Worm (Caenorhabditis elegans): ENCODE results near the gene T28F3.11.

T28F3.11 gene

ce11 chrIV:17278363-17278762, 13.1 kb downstream of the T28F3.11 start (continued):
- no peak for TF ChIP-seq dmd-4 (tag; optimal IDR thresholded peaks at IDR 0.05)
- TF ChIP-seq nhr-77 (tag; optimal IDR thresholded peaks at IDR 0.05), result peak; percentile 71
- peak; percentile 65 for TF ChIP-seq snpc-4 (tag; optimal IDR thresholded peaks at IDR 0.05)
- peak; percentile 98 for TF ChIP-seq Y55F3AM.14 (GFP tag; optimal IDR thresholded peaks at IDR 0.05)
- peak; percentile 62 for TF ChIP-seq R02D3.7 (tag; optimal IDR thresholded peaks at IDR 0.05)
- TF ChIP-seq nhr-11 (tag; optimal IDR thresholded peaks at IDR 0.05), result peak; percentile 72

ce11 chrIV:17277459-17278173, 13.9 kb downstream of the T28F3.11 start:
- TF ChIP-seq egl-27 (tag; optimal IDR thresholded peaks at IDR 0.05) (no peak), R02D3.7 (tag; optimal IDR thresholded peaks at IDR 0.05) (no peak), nhr-237 (tag; optimal IDR thresholded peaks at IDR 0.05) (no peak), unc-55 (GFP tag; optimal IDR thresholded peaks at IDR 0.05) (peak; percentile 11), ztf-1 (GFP tag; conservative IDR thresholded peaks at IDR 0.05) (no peak), lin-39 (tag; optimal IDR thresholded peaks at IDR 0.05) (no peak), ztf-11 (tag; optimal IDR thresholded peaks at IDR 0.05) (no peak), peb-1 (tag; optimal IDR thresholded peaks at IDR 0.05) (no peak), nhr-12 (tag; optimal IDR thresholded peaks at IDR 0.05) (no peak), Y55F3AM.14 (GFP tag; optimal IDR thresholded peaks at IDR 0.05) (no peak), nhr-129 (tag; optimal IDR thresholded peaks at IDR 0.05) (peak; percentile 32), ztf-4 (tag; optimal IDR thresholded peaks at IDR 0.05) (no peak), sma-3 (GFP tag; optimal IDR thresholded peaks at IDR 0.05) (no peak), nhr-21 (tag; optimal IDR thresholded peaks at IDR 0.05) (no peak), skn-1 (tag; optimal IDR thresholded peaks at IDR 0.05) (no peak)

- TF ChIP-seq nhr-6 (tag; optimal IDR thresholded peaks at IDR 0.05) (no peak), nhr-25 (tag; optimal IDR thresholded peaks at IDR 0.05) (no peak), C34F6.9 (tag; optimal IDR thresholded peaks at IDR 0.05) (peak; percentile 22), snpc-4 (tag; optimal IDR thresholded peaks at IDR 0.05) (no peak), mbf-1 (tag; optimal IDR thresholded peaks at IDR 0.05) (no peak), lsy-2 (tag; optimal IDR thresholded peaks at IDR 0.05) (peak in 1 of 2 experiments; percentile 42), egl-27 (tag; optimal IDR thresholded peaks at IDR 0.05) (no peak)
Measured at ce11 chrIV:17276705-17277458, 14.6 kb downstream of the T28F3.11 start, which contains the start of gene clec-196. clec-196 (plus strand) TSS chrIV:17276956.

ce11 chrIV:17275281-17275680, 16.2 kb downstream of the T28F3.11 start, which contains the start of gene lhfp-4:
lhfp-4 (plus strand) TSS chrIV:17275581.
- TF ChIP-seq ama-1 (optimal IDR thresholded peaks at IDR 0.05) (no peak), lin-11 (tag; optimal IDR thresholded peaks at IDR 0.05) (no peak), snpc-4 (tag; optimal IDR thresholded peaks at IDR 0.05) (no peak), nhr-129 (tag; optimal IDR thresholded peaks at IDR 0.05) (no peak)

ce11 chrIV:17273602-17274110, 17.8 kb downstream of the T28F3.11 start, which contains the start of gene gln-5:
gln-5 (minus strand) TSS chrIV:17273652.
- TF ChIP-seq nhr-6 (tag; optimal IDR thresholded peaks at IDR 0.05) (no peak), ztf-4 (tag; optimal IDR thresholded peaks at IDR 0.05) (no peak), gmeb-1 (tag; optimal IDR thresholded peaks at IDR 0.05) (no peak), sma-3 (GFP tag; optimal IDR thresholded peaks at IDR 0.05) (no peak), aly-2 (tag; optimal IDR thresholded peaks at IDR 0.05) (no peak), skn-1 (tag; optimal IDR thresholded peaks at IDR 0.05) (no peak), lin-39 (tag; optimal IDR thresholded peaks at IDR 0.05) (no peak), unc-55 (GFP tag; optimal IDR thresholded peaks at IDR 0.05) (no peak), peb-1 (tag; optimal IDR thresholded peaks at IDR 0.05) (no peak)

ce11 chrIV:17269702-17270101, 21.8 kb downstream of the T28F3.11 start:
- TF ChIP-seq ceh-16 (tag; optimal IDR thresholded peaks at IDR 0.05), result peak; percentile 17
- TF ChIP-seq sma-9 (GFP tag; optimal IDR thresholded peaks at IDR 0.05), result no peak
- no peak for TF ChIP-seq sma-9 (tag; optimal IDR thresholded peaks at IDR 0.05)
- TF ChIP-seq zag-1 (tag; optimal IDR thresholded peaks at IDR 0.05), result no peak

Measured in whole organism, L2 larva.